Fruit fly (Drosophila melanogaster) whole organism: ENCODE data around the gene Cpr72Ec.

Experiments
- CG8478 ChIP-seq: fragments of >200 bp; optimal IDR thresholded peaks from 2 replicates; lab custom pipeline; 2018; ENCODE audit warnings: inconsistent platforms
- Dll ChIP-seq: fragments of >200 bp; optimal IDR thresholded peaks from 2 replicates; lab custom pipeline; 2017
- EcR ChIP-seq, 2 experiments: fragments of >200 bp; optimal IDR thresholded peaks; 2 replicates each; lab custom pipeline; 2017; ENCODE audit warnings: missing biosample characterization in 2 of 2, missing genetic modification characterization in 2 of 2, missing genetic modification reagents in 2 of 2
- pan ChIP-seq: fragments of >200 bp; optimal IDR thresholded peaks from 2 replicates; lab custom pipeline; 2017
- psq ChIP-seq: fragments of >200 bp; optimal IDR thresholded peaks from 2 replicates; lab custom pipeline; 2017
- usp ChIP-seq: fragments of >200 bp; optimal IDR thresholded peaks from 2 replicates; lab custom pipeline; 2017; ENCODE audit warnings: missing biosample characterization, missing genetic modification characterization, mixed read lengths

The Cpr72Ec gene

DNA sequence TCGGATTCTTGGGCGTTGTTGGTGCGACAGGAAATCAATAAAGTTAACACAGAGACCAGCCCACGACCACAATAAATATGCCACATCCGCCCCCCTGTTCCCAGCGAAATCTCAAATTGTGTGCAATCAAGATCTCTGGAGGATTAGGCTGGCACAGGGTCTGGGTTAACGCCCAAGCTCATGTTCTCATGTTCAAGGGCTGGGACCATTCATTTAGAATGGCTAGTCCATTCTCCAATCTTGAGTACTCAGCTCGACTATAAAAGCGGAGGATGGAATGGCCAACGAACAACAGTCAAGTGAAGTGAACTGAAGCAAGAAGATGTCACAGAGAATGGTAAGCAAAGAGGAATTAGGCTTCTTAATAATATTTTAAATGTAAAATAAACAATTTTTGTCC is 34.1 kb downstream of the Cpr72Ec start, which contains the start of gene CG13056:
CG13056 (plus strand) TSS at position 301 of the 400 bp plus-strand sequence.
- TF ChIP-seq EcR (GFP tag; optimal IDR thresholded peaks at IDR 0.05; lab: Kevin White, UChicago) = no peak
- TF ChIP-seq psq (lab: Kevin White, UChicago) = no peak
- TF ChIP-seq usp = no peak
- TF ChIP-seq pan (lab: Kevin White, UChicago) = no peak
- no peak for TF ChIP-seq Dll (lab: Kevin White, UChicago)
- no peak for TF ChIP-seq CG8478 (lab: Kevin White, UChicago)

dm6 chr3L:16331633-16332032 is 35.5 kb downstream of the Cpr72Ec start, which contains the start of gene retinin:
TSS of gene retinin (plus strand) at chr3L:16331933.
- TF ChIP-seq usp (no peak), pan (lab: Kevin White, UChicago) (no peak), Dll (lab: Kevin White, UChicago) (no peak), psq (lab: Kevin White, UChicago) (no peak), CG8478 (lab: Kevin White, UChicago) (no peak), EcR (GFP tag; optimal IDR thresholded peaks at IDR 0.05; lab: Kevin White, UChicago) (no peak)

DNA sequence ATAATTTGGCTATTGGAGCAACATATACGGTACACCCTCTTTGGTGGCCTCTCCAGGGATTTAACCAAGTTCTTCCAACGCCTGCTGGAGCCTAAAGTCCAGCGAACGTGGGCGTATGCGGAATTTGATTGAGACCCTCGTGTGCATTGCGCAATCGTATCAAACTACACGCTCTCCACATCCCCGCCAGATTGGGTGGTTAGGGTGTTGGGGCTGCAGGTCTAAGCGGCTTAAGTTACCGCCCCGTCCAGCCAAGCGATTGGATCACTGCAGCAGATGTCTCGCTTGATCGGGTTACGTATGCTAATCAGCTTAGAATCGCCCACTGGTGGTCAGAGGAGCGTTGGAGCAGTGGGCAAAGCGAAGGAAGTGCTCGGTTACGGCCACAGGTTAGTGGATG is 36.4 kb downstream of the Cpr72Ec start, which contains the start of gene CG33060:
CG33060 (plus strand) TSS at position 301 of the 400 bp plus-strand sequence.
- no peak for TF ChIP-seq pan (lab: Kevin White, UChicago)
- TF ChIP-seq EcR (GFP tag; optimal IDR thresholded peaks at IDR 0.05; lab: Kevin White, UChicago) = no peak
- TF ChIP-seq psq (lab: Kevin White, UChicago) = no peak
- TF ChIP-seq CG8478 (lab: Kevin White, UChicago) = no peak
- TF ChIP-seq Dll (lab: Kevin White, UChicago) = no peak
- TF ChIP-seq usp = no peak

dm6 chr3L:16329495-16329894 is 37.6 kb downstream of the Cpr72Ec start, which contains the start of gene CG33061:
TSS of gene CG33061 (plus strand) at chr3L:16329795.
- TF ChIP-seq Dll (lab: Kevin White, UChicago) (no peak), psq (lab: Kevin White, UChicago) (no peak), EcR (GFP tag; optimal IDR thresholded peaks at IDR 0.05; lab: Kevin White, UChicago) (no peak), CG8478 (lab: Kevin White, UChicago) (no peak), usp (no peak), pan (lab: Kevin White, UChicago) (no peak)

- TF ChIP-seq EcR (GFP tag; optimal IDR thresholded peaks at IDR 0.05; lab: Kevin White, UChicago) = no peak
- TF ChIP-seq pan (lab: Kevin White, UChicago) = no peak
- no peak for TF ChIP-seq psq (lab: Kevin White, UChicago)
Observed at dm6 chr3L:16328207-16328891, 38.8 kb downstream of the Cpr72Ec start, which contains the start of gene CG13058. TSS of gene CG13058 (plus strand) at chr3L:16328841.

- TF ChIP-seq EcR (GFP tag; optimal IDR thresholded peaks at IDR 0.05; lab: Kevin White, UChicago) (no peak), CG8478 (lab: Kevin White, UChicago) (no peak), usp (no peak), psq (lab: Kevin White, UChicago) (no peak), pan (lab: Kevin White, UChicago) (no peak), Dll (lab: Kevin White, UChicago) (no peak)
Observed at dm6 chr3L:16327776-16328175, 39.4 kb downstream of the Cpr72Ec start, which contains the start of gene CG13038. TSS of gene CG13038 (minus strand) at chr3L:16327893.

DNA sequence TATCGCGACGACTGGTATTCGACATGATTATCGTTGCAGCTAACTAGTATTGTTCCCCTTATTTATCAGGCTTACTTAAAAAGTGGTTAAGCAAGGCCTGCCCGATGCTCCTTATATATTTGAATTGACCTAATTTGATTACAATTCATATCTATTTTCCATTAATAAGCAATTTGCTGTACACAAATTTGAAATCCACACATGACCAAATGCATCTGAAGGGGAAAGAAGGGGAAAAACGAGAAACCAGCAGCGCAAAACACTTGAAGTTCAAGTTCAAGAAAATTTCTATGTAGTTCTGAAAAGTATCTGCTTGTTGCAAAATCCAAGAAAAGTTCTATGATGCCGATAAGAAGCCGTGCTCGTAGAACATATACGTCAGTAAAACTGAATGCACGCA is 40.5 kb downstream of the Cpr72Ec start, which contains the start of the genes CG13040 and CG13039:
CG13040 (minus strand) TSS at position 101 of the 400 bp plus-strand sequence.
CG13039 (minus strand) TSS at position 106 of the 400 bp plus-strand sequence.
- TF ChIP-seq psq (lab: Kevin White, UChicago) (no peak), EcR (GFP tag; optimal IDR thresholded peaks at IDR 0.05; lab: Kevin White, UChicago) (no peak), usp (no peak), CG8478 (lab: Kevin White, UChicago) (no peak)

DNA sequence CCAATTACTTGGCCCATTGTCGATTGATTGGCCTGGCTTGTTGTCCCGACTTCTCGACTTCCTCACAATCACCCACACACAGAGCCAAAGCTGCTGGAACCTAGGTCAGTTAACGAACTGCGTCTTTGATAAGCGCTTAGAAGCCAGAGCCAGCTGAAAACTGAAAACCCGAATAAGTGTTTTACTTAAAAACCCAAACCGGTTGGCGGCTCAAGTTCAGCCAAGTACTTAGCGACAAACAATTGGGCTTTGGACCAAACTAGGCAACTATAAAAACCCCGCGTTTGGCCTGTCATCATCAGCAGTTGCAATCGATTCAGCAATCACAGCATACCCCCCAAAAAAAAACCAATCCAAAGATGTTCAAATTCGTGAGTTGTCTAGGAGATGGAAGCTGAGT is 43.8 kb downstream of the Cpr72Ec start, which contains the start of gene CG13059:
CG13059 (plus strand) TSS at position 301 of the 400 bp plus-strand sequence.
- no peak for TF ChIP-seq pan (lab: Kevin White, UChicago)
- TF ChIP-seq EcR (GFP tag; optimal IDR thresholded peaks at IDR 0.05; lab: Kevin White, UChicago) = no peak
- TF ChIP-seq CG8478 (lab: Kevin White, UChicago) = no peak
- no peak for TF ChIP-seq Dll (lab: Kevin White, UChicago)
- TF ChIP-seq usp = no peak
- no peak for TF ChIP-seq psq (lab: Kevin White, UChicago)

DNA sequence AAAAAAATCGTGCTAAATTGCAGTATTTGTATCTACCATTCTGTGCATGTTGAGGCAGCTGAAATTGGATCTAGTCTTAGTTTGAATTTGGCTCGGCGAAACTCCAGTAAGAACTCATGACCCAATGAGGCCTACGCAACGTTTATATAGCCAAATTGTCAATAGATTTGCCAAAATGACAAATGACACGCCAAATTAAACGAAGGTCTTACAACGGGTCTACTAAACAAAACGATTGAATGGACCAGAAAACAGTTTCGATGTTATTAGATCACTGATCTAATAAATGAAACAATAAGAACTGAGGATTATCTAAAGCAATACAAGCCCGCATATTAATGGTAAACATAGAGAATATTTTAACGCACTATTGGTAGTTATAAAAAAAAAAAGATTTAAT is 46.0 kb downstream of the Cpr72Ec start, which contains the start of gene CG42718:
CG42718 (minus strand) TSS at position 101 of the 400 bp plus-strand sequence.
- TF ChIP-seq CG8478 (lab: Kevin White, UChicago) (no peak), usp (no peak), psq (lab: Kevin White, UChicago) (no peak), Dll (lab: Kevin White, UChicago) (no peak), EcR (GFP tag; optimal IDR thresholded peaks at IDR 0.05; lab: Kevin White, UChicago) (no peak), pan (lab: Kevin White, UChicago) (no peak)

DNA sequence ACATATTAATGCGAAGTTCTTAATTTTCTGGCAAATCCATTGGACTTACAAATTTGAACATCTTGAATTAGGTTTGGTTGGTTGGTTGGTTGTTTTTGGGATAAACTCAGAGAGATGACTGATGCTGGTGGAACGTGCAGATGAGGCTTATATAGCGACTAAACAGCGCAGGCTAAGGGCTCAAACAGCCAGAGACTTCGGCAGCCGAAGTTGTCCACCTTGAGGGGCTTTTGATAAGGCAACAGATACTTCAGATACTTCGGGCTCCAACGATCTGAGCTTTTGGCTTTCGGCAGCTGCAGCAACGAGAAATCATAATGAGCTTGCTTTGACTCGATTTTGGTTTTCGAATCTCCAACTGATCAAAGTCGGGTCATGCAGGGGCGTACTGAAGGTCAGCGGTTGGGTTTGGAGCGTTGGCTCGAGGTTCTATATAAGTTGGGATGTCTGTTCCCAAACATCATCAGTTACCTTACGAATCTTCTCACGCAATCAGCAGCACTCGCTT is 47.7 kb downstream of the Cpr72Ec start, which contains the start of the genes CG13041 and CG13060:
CG13041 (minus strand) TSS at position 128 of the 508 bp plus-strand sequence.
CG13060 (plus strand) TSS at position 458 of the 508 bp plus-strand sequence.
- TF ChIP-seq EcR (GFP tag; optimal IDR thresholded peaks at IDR 0.05; lab: Kevin White, UChicago) (no peak), CG8478 (lab: Kevin White, UChicago) (no peak), pan (lab: Kevin White, UChicago) (no peak), psq (lab: Kevin White, UChicago) (no peak), Dll (lab: Kevin White, UChicago) (no peak), usp (no peak)

DNA sequence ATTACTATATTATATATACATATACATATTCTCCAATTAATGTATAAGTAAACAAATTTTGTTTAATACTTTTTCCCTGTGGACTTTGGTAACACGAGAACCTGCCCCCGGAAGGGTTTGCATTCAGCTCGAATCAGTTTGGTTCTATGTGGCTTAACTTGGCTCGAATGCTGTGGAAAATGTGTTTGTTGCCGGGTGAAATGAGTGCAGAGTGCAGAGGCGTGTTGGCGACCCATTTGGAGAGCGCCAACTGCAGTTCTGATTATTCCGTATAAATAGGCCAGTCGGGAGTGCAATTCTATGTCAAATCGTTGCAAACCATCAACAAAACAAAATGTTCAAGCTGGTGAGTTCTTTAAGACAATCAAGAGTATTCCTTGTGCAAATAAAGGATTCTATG is 49.4 kb downstream of the Cpr72Ec start, which contains the start of gene Nplp3:
Nplp3 (plus strand) TSS at position 301 of the 400 bp plus-strand sequence.
- TF ChIP-seq usp (no peak), pan (lab: Kevin White, UChicago) (no peak), psq (lab: Kevin White, UChicago) (no peak), Dll (lab: Kevin White, UChicago) (no peak), EcR (GFP tag; optimal IDR thresholded peaks at IDR 0.05; lab: Kevin White, UChicago) (no peak)
